Worm (Caenorhabditis elegans): ENCODE results near the gene C03G6.6.

C03G6.6 gene

DNA sequence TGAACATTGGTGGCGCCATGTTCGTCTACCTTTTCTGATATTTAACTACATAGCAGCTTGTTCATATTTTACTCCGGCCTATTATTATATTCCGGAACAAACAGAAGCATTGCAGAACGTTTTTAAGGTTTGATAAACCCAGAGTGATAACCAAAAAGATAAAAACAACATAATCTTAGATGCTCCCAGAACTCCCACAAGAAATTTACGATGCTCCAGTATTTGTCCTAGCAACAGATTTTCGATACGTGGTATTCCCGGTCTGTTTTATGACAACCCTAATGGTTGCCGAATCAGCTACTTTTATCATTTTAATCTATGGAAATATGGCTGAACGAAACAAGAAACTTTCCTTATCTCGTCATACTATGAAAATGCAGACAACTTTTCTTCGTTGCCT is 3.6 kb upstream of the C03G6.6 start:
- TF ChIP-seq fkh-10 (GFP tag; optimal IDR thresholded peaks at IDR 0.05) (no peak), ceh-14 (tag; optimal IDR thresholded peaks at IDR 0.05) (no peak), dmd-4 (tag; optimal IDR thresholded peaks at IDR 0.05; ENCODE audit: borderline replicate concordance) (no peak), sox-4 (tag; optimal IDR thresholded peaks at IDR 0.05) (no peak), T23F11.4 (GFP tag; optimal IDR thresholded peaks at IDR 0.05) (no peak), ref-2 (tag; optimal IDR thresholded peaks at IDR 0.05) (no peak), ceh-9 (tag; optimal IDR thresholded peaks at IDR 0.05) (no peak), K09A11.1 (tag; optimal IDR thresholded peaks at IDR 0.05; ENCODE audit: insufficient read depth) (no peak), nhr-11 (tag; optimal IDR thresholded peaks at IDR 0.05) (no peak), zip-5 (tag; optimal IDR thresholded peaks at IDR 0.05) (no peak), ceh-22 (tag; optimal IDR thresholded peaks at IDR 0.05) (no peak), sox-2 (GFP tag; IDR thresholded peaks at IDR 0.05) (no peak), pros-1 (tag; optimal IDR thresholded peaks at IDR 0.05) (no peak), Y22D7AL.16 (tag; optimal IDR thresholded peaks at IDR 0.05) (no peak), F13H6.1 (tag; optimal IDR thresholded peaks at IDR 0.05) (no peak), ceh-18 (tag; optimal IDR thresholded peaks at IDR 0.05) (no peak), nhr-232 (tag; optimal IDR thresholded peaks at IDR 0.05) (no peak), npax-4 (tag; optimal IDR thresholded peaks at IDR 0.05) (no peak), pqm-1 (tag; optimal IDR thresholded peaks at IDR 0.05) (no peak)

- TF ChIP-seq ahr-1 (tag; optimal IDR thresholded peaks at IDR 0.05) (no peak), ceh-19 (GFP tag; optimal IDR thresholded peaks at IDR 0.05) (no peak), F13H6.1 (tag; optimal IDR thresholded peaks at IDR 0.05) (no peak), odd-2 (tag; optimal IDR thresholded peaks at IDR 0.05) (no peak), hlh-8 (tag; optimal IDR thresholded peaks at IDR 0.05) (no peak), C38D4.7 (GFP tag; optimal IDR thresholded peaks at IDR 0.05) (no peak), hlh-13 (GFP tag; optimal IDR thresholded peaks at IDR 0.05) (no peak), sox-2 (GFP tag; IDR thresholded peaks at IDR 0.05) (no peak)
Observed at ce11 chrV:7355464-7355863, 1.8 kb upstream of the C03G6.6 start, which contains the start of gene tag-293. TSS of gene tag-293 (minus strand) at chrV:7355564.

ce11 chrV:7356684-7357083 is 548 bp upstream of the C03G6.6 start, which contains the start of gene C03G6.21:
TSS of gene C03G6.21 (minus strand) at chrV:7356784.
- TF ChIP-seq ets-4 (tag; optimal IDR thresholded peaks at IDR 0.05) (no peak), Y22D7AL.16 (tag; optimal IDR thresholded peaks at IDR 0.05) (no peak), hlh-30 (tag; optimal IDR thresholded peaks at IDR 0.05; ENCODE audit: insufficient read depth) (no peak), nhr-11 (tag; optimal IDR thresholded peaks at IDR 0.05) (no peak), ztf-16 (tag; optimal IDR thresholded peaks at IDR 0.05) (no peak), che-1 (tag; optimal IDR thresholded peaks at IDR 0.05) (no peak), syd-9 (tag; optimal IDR thresholded peaks at IDR 0.05) (no peak)

DNA sequence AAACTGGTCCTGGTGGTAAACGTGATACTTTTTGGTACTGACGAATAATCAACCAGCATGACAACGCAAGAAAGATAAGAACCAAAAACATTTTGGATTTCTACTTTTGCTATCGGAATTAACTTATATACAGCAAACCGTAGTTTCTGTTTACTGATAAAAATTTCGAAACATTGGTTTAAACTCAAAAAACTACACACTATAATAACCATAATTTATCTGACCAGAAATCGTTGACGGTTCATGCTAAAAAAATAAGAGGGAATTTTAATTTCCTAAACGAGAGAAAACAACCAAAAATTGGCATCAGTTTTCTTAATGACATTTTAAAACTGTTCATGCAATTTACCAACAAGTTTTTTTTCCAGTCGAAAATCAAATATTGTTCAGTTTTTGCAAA is 4.4 kb downstream of the C03G6.6 start, which contains the start of gene cyp-35A1:
cyp-35A1 (minus strand) TSS at position 101 of the 400 bp plus-strand sequence.
- TF ChIP-seq syd-9 (tag; optimal IDR thresholded peaks at IDR 0.05): no peak
- TF ChIP-seq npax-4 (tag; optimal IDR thresholded peaks at IDR 0.05): no peak
- TF ChIP-seq gmeb-2 (tag; optimal IDR thresholded peaks at IDR 0.05): no peak
- no peak for TF ChIP-seq ceh-18 (tag; optimal IDR thresholded peaks at IDR 0.05)
- no peak for TF ChIP-seq unc-3 (GFP tag; conservative IDR thresholded peaks at IDR 0.05)
- no peak for TF ChIP-seq unc-3 (tag; optimal IDR thresholded peaks at IDR 0.05)
- TF ChIP-seq ets-4 (tag; optimal IDR thresholded peaks at IDR 0.05): no peak
- TF ChIP-seq ahr-1 (tag; optimal IDR thresholded peaks at IDR 0.05): no peak
- TF ChIP-seq C08G9.2 (tag; optimal IDR thresholded peaks at IDR 0.05): no peak
- no peak for TF ChIP-seq pqm-1 (tag; optimal IDR thresholded peaks at IDR 0.05)
- no peak for TF ChIP-seq F13H6.1 (tag; optimal IDR thresholded peaks at IDR 0.05)
- TF ChIP-seq lim-6 (tag; optimal IDR thresholded peaks at IDR 0.05): no peak
- no peak for TF ChIP-seq unc-55 (GFP tag; optimal IDR thresholded peaks at IDR 0.05)
- TF ChIP-seq unc-42 (tag; optimal IDR thresholded peaks at IDR 0.05): no peak
- TF ChIP-seq nhr-11 (tag; optimal IDR thresholded peaks at IDR 0.05): no peak
- no peak for TF ChIP-seq T23F11.4 (GFP tag; optimal IDR thresholded peaks at IDR 0.05)
- TF ChIP-seq ceh-45 (GFP tag; IDR thresholded peaks at IDR 0.05): no peak
- TF ChIP-seq ceh-48 (tag; optimal IDR thresholded peaks at IDR 0.05): no peak
- TF ChIP-seq ceh-22 (tag; optimal IDR thresholded peaks at IDR 0.05): no peak
- TF ChIP-seq zip-5 (tag; optimal IDR thresholded peaks at IDR 0.05): no peak

Data from whole organism, late embryonic.